Fruit fly (Drosophila melanogaster): Measurements from ENCODE around the gene CG12012.

DNA sequence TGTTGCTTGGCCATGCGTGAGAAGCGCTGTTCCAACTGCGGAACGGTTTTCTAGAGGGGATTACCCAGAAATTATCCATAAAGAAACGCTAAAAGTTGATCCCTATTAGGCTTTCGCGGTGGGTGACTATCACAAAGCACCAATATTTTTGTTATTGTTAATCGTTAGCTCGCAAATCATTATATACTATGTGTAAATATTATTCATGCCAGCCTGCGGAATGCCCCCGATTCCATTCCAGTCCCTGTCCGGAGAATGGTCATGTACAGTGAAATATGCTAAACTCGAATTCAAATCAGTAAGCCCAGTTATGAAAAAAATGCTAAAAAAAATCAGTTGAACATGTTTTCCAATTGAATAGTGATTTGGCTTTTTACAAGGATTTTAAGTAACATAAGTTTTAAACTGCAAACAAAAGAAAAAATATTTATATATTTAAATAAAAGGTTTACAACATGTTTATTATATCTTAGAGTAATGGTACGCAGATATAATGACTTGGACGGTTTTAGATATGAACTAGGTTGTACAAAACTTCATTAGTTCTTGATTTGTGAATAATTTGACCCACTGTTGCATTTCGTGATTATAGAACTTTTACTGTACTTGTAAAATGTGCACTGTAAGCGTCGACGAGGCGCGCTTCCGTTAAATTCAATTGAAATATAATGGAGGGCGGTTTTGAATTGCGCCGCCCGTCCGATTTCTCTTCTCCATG, 849 bp downstream of the CG12012 start:
- TF ChIP-seq CG8478 (optimal IDR thresholded peaks at IDR 0.05) (no peak), CTCF (optimal IDR thresholded peaks at IDR 0.05) (no peak)

All from S2 (cell line).